Fruit fly (Drosophila melanogaster) whole organism, pupa: ENCODE data around the gene ebi.

ENCODE experiments used
- CG10348 ChIP-seq: fragments of 200-800 bp; sonication (Bioruptor generic); IDR thresholded peaks from 2 replicates; pipeline ENCODE4 v1.3.6; 2022; ENCODE audit warnings: missing biosample characterization, missing genetic modification characterization
- CG12605 ChIP-seq: fragments of 200-800 bp; sonication (Bioruptor generic); IDR thresholded peaks from 2 replicates; pipeline ENCODE4 v1.3.6; 2022; ENCODE audit warnings: missing biosample characterization, missing genetic modification characterization
- CG13204 ChIP-seq: fragments of 200-800 bp; sonication (Bioruptor generic); optimal IDR thresholded peaks from 2 replicates; lab custom pipeline; 2018; ENCODE audit warnings: missing biosample characterization, mild to moderate bottlenecking, missing genetic modification characterization, moderate library complexity
- CG14655 ChIP-seq: fragments of 200-800 bp; sonication (Bioruptor generic); optimal IDR thresholded peaks from 3 replicates; lab custom pipeline; 2017; ENCODE audit warnings: mild to moderate bottlenecking, missing biosample characterization, missing genetic modification reagents, missing genetic modification characterization
- CG15710 ChIP-seq: fragments of 200-800 bp; sonication (Bioruptor generic); optimal IDR thresholded peaks from 2 replicates; lab custom pipeline; 2018; ENCODE audit warnings: missing biosample characterization, mild to moderate bottlenecking, missing genetic modification characterization, moderate library complexity
- CG17806 ChIP-seq: fragments of 200-800 bp; sonication (Bioruptor generic); optimal IDR thresholded peaks from 2 replicates; lab custom pipeline; 2018; ENCODE audit warnings: missing biosample characterization, mild to moderate bottlenecking, missing genetic modification characterization, moderate library complexity
- CG32121 ChIP-seq: fragments of 200-800 bp; sonication (Bioruptor generic); IDR thresholded peaks from 2 replicates; pipeline ENCODE4 v1.3.6; 2022; ENCODE audit warnings: missing biosample characterization, missing genetic modification characterization
- CG34367 ChIP-seq: fragments of 200-800 bp; sonication (Bioruptor generic); optimal IDR thresholded peaks from 2 replicates; lab custom pipeline; 2018; ENCODE audit warnings: missing biosample characterization, mild to moderate bottlenecking, missing genetic modification characterization
- CG4496 ChIP-seq: fragments of 200-800 bp; sonication (Bioruptor generic); IDR thresholded peaks from 3 replicates; pipeline ENCODE4 v1.3.6; 2022; ENCODE audit warnings: missing biosample characterization, missing genetic modification characterization
- CG8159 ChIP-seq: fragments of 200-800 bp; sonication (Bioruptor generic); optimal IDR thresholded peaks from 3 replicates; lab custom pipeline; 2018; ENCODE audit warnings: missing biosample characterization, mild to moderate bottlenecking, missing genetic modification characterization, moderate library complexity
- CG8301 ChIP-seq: fragments of 200-800 bp; sonication (Bioruptor generic); optimal IDR thresholded peaks from 2 replicates; lab custom pipeline; 2018; ENCODE audit warnings: missing biosample characterization, mild to moderate bottlenecking, missing genetic modification characterization
- CG9948 ChIP-seq: fragments of 200-800 bp; sonication (Bioruptor generic); optimal IDR thresholded peaks from 2 replicates; lab custom pipeline; 2018; ENCODE audit warnings: missing biosample characterization, mild to moderate bottlenecking, missing genetic modification characterization, moderate library complexity
- D1 ChIP-seq: fragments of 200-800 bp; sonication (Bioruptor generic); optimal IDR thresholded peaks from 2 replicates; lab custom pipeline; 2018; ENCODE audit warnings: missing biosample characterization, mild to moderate bottlenecking, missing genetic modification characterization, moderate library complexity
- EcR ChIP-seq: fragments of 200-800 bp; sonication (Bioruptor generic); optimal IDR thresholded peaks from 3 replicates; lab custom pipeline; 2019; ENCODE audit warnings: missing biosample characterization, missing genetic modification characterization, mild to moderate bottlenecking, moderate library complexity, missing genetic modification reagents
- Ets98B ChIP-seq: fragments of 200-800 bp; sonication (Bioruptor generic); IDR thresholded peaks from 2 replicates; pipeline ENCODE4 v1.3.6; 2022; ENCODE audit warnings: missing biosample characterization, missing genetic modification characterization
- Pif1A ChIP-seq: fragments of 200-800 bp; sonication (Bioruptor generic); optimal IDR thresholded peaks from 3 replicates; lab custom pipeline; 2016; ENCODE audit warnings: missing biosample characterization, missing genetic modification characterization
- Pif1B ChIP-seq: fragments of 200-800 bp; sonication (Bioruptor generic); optimal IDR thresholded peaks from 3 replicates; lab custom pipeline; 2016; ENCODE audit warnings: missing biosample characterization, missing genetic modification characterization
- Snoo ChIP-seq: fragments of 200-800 bp; sonication (Bioruptor generic); optimal IDR thresholded peaks from 3 replicates; lab custom pipeline; 2017; ENCODE audit warnings: missing biosample characterization, mild to moderate bottlenecking, missing genetic modification characterization, inconsistent platforms
- fd96Ca ChIP-seq: fragments of 200-800 bp; sonication (Bioruptor generic); IDR thresholded peaks from 3 replicates; pipeline ENCODE4 v1.3.6; 2022; ENCODE audit warnings: missing biosample characterization, missing genetic modification characterization
- gl ChIP-seq: fragments of 200-800 bp; sonication (Bioruptor generic); optimal IDR thresholded peaks from 2 replicates; lab custom pipeline; 2018; ENCODE audit warnings: missing biosample characterization, mild to moderate bottlenecking, missing genetic modification characterization
- rn ChIP-seq: fragments of 200-800 bp; sonication (Bioruptor generic); IDR thresholded peaks from 2 replicates; pipeline ENCODE4 v1.3.6; 2022; ENCODE audit warnings: missing biosample characterization, missing genetic modification characterization

Gene ebi

dm6 chr2L:437498-437897 is 22.6 kb downstream of the ebi start:
- TF ChIP-seq rn (no peak), Pif1A (GFP tag; lab: Kevin White, UChicago) (no peak), gl (tag; lab: Kevin White, UChicago) (no peak), CG17806 (tag; lab: Kevin White, UChicago) (no peak), Ets98B (no peak), D1 (tag; lab: Kevin White, UChicago) (no peak), CG34367 (tag; lab: Kevin White, UChicago) (no peak), Snoo (tag; lab: Kevin White, UChicago) (no peak), EcR (GFP tag; lab: Kevin White, UChicago) (no peak), CG13204 (GFP tag; lab: Kevin White, UChicago) (no peak), CG32121 (GFP tag; lab: Robert Waterston, UW) (no peak), Pif1B (GFP tag; lab: Kevin White, UChicago) (no peak), CG8301 (tag; lab: Kevin White, UChicago) (no peak), CG9948 (no peak), CG10348 (GFP tag; lab: Robert Waterston, UW) (no peak), fd96Ca (GFP tag; lab: Robert Waterston, UW) (no peak)
- TF ChIP-seq, all 21 proteins: peak for 0

- TF ChIP-seq fd96Ca (GFP tag; lab: Robert Waterston, UW) (peak; percentile 81), CG9948 (peak; percentile 89), rn (0 out of 2 replicates have a peak, but pooled peaks have one; percentile 14), Pif1B (GFP tag; lab: Kevin White, UChicago) (peak; percentile 82), CG8301 (tag; lab: Kevin White, UChicago) (peak; percentile 90), CG12605 (GFP tag; lab: Robert Waterston, UW) (peak; percentile 57), CG14655 (GFP tag; lab: Kevin White, UChicago) (peak; percentile 92), D1 (tag; lab: Kevin White, UChicago) (peak; percentile 54), gl (tag; lab: Kevin White, UChicago) (peak; percentile 67), CG32121 (GFP tag; lab: Robert Waterston, UW) (0 out of 2 replicates have a peak, but pooled peaks have one; percentile 18), Pif1A (GFP tag; lab: Kevin White, UChicago) (peak; percentile 82), EcR (GFP tag; lab: Kevin White, UChicago) (no peak), CG17806 (tag; lab: Kevin White, UChicago) (peak; percentile 92), CG4496 (GFP tag; lab: Robert Waterston, UW) (peak; percentile 70), Ets98B (peak; percentile 82), CG15710 (tag; lab: Kevin White, UChicago) (peak; percentile 82), Snoo (tag; lab: Kevin White, UChicago) (peak; percentile 85), CG8159 (tag; lab: Kevin White, UChicago) (peak; percentile 87), CG10348 (GFP tag; lab: Robert Waterston, UW) (no peak), CG13204 (GFP tag; lab: Kevin White, UChicago) (no peak), CG34367 (tag; lab: Kevin White, UChicago) (peak; percentile 76)
- TF ChIP-seq, all 21 proteins: peak for 18
These were observed 24.5 kb downstream of the ebi start for dm6 chr2L:439339-439738.

- TF ChIP-seq CG34367 (tag; lab: Kevin White, UChicago) (peak; percentile 86), CG4496 (GFP tag; lab: Robert Waterston, UW) (no peak; the same call in 1 of the 3 replicates), Pif1B (GFP tag; lab: Kevin White, UChicago) (peak; percentile 87), fd96Ca (GFP tag; lab: Robert Waterston, UW) (no peak), rn (no peak), CG12605 (GFP tag; lab: Robert Waterston, UW) (peak; percentile 20; the same call in 1 of the 2 replicates), EcR (GFP tag; lab: Kevin White, UChicago) (no peak), Snoo (tag; lab: Kevin White, UChicago) (peak; percentile 90), CG10348 (GFP tag; lab: Robert Waterston, UW) (no peak), Pif1A (GFP tag; lab: Kevin White, UChicago) (peak; percentile 83), CG8301 (tag; lab: Kevin White, UChicago) (peak; percentile 72), Ets98B (no peak), CG17806 (tag; lab: Kevin White, UChicago) (peak; percentile 90), CG13204 (GFP tag; lab: Kevin White, UChicago) (peak; percentile 73), CG9948 (peak; percentile 95), CG32121 (GFP tag; lab: Robert Waterston, UW) (no peak), D1 (tag; lab: Kevin White, UChicago) (peak; percentile 90), gl (tag; lab: Kevin White, UChicago) (peak; percentile 53), CG14655 (GFP tag; lab: Kevin White, UChicago) (peak; percentile 89), CG15710 (tag; lab: Kevin White, UChicago) (peak; percentile 92), CG8159 (tag; lab: Kevin White, UChicago) (peak; percentile 94)
These were observed 26.0 kb downstream of the ebi start for dm6 chr2L:440638-441454.

- TF ChIP-seq fd96Ca (GFP tag; lab: Robert Waterston, UW) = no peak
- TF ChIP-seq CG8159 (tag; lab: Kevin White, UChicago) = no peak
- no peak for TF ChIP-seq Ets98B
- TF ChIP-seq gl (tag; lab: Kevin White, UChicago) = no peak
These were observed 26.5 kb downstream of the ebi start for dm6 chr2L:441455-441730.
